Fruit fly (Drosophila melanogaster) whole organism, embryonic: ENCODE measurements around the gene CG7289.

ENCODE experiments used
- CG10267 ChIP-seq: fragments of 200-800 bp; sonication (Bioruptor generic); optimal IDR thresholded peaks from 2 replicates; lab custom pipeline; 2018; ENCODE audit warnings: missing biosample characterization, mild to moderate bottlenecking, missing genetic modification characterization, moderate library complexity
- CG11093 ChIP-seq: fragments of 200-800 bp; sonication (Bioruptor generic); IDR thresholded peaks from 3 replicates; pipeline ENCODE4 v1.3.6; 2022; ENCODE audit warnings: missing biosample characterization, missing genetic modification characterization
- CG14014 ChIP-seq: fragments of 200-800 bp; sonication (Bioruptor generic); IDR thresholded peaks from 2 replicates; pipeline ENCODE4 v1.3.6; 2022; ENCODE audit warnings: missing biosample characterization, missing genetic modification characterization
- CG14710 ChIP-seq: fragments of 200-800 bp; sonication (Bioruptor generic); optimal IDR thresholded peaks from 3 replicates; lab custom pipeline; 2019; ENCODE audit warnings: missing biosample characterization, mild to moderate bottlenecking, missing genetic modification characterization, moderate library complexity
- CG15514 ChIP-seq: fragments of 200-800 bp; sonication (Bioruptor generic); optimal IDR thresholded peaks from 3 replicates; lab custom pipeline; 2017; ENCODE audit warnings: missing biosample characterization, missing genetic modification characterization, mild to moderate bottlenecking, moderate library complexity, missing genetic modification reagents
- CG2875 ChIP-seq: fragments of 200-800 bp; sonication (Bioruptor generic); optimal IDR thresholded peaks from 2 replicates; lab custom pipeline; 2017; ENCODE audit warnings: missing biosample characterization, mild to moderate bottlenecking, missing genetic modification characterization, missing genetic modification reagents
- CG30403 ChIP-seq: fragments of 200-800 bp; sonication (Bioruptor generic); optimal IDR thresholded peaks from 3 replicates; lab custom pipeline; 2016; ENCODE audit warnings: missing biosample characterization, missing genetic modification characterization
- CG33557 ChIP-seq: fragments of 200-800 bp; sonication (Bioruptor generic); optimal IDR thresholded peaks from 2 replicates; lab custom pipeline; 2019; ENCODE audit warnings: missing biosample characterization, mild to moderate bottlenecking, missing genetic modification characterization, moderate library complexity
- CG34376 ChIP-seq: fragments of 200-800 bp; sonication (Bioruptor generic); optimal IDR thresholded peaks from 2 replicates; lab custom pipeline; 2018; ENCODE audit warnings: missing biosample characterization, mild to moderate bottlenecking, missing genetic modification characterization
- CG42726 ChIP-seq: fragments of 200-800 bp; sonication (Bioruptor generic); IDR thresholded peaks from 2 replicates; pipeline ENCODE4 v1.3.6; 2022; ENCODE audit warnings: missing biosample characterization, missing genetic modification characterization; ENCODE audit not compliant: partially characterized antibody
- CG5953 ChIP-seq: fragments of 200-800 bp; sonication (Bioruptor generic); IDR thresholded peaks from 2 replicates; pipeline ENCODE4 v1.3.6; 2022; ENCODE audit warnings: missing biosample characterization, missing genetic modification characterization
- CG6689 ChIP-seq: fragments of 200-800 bp; sonication (Bioruptor generic); IDR thresholded peaks from 2 replicates; pipeline ENCODE4 v1.3.6; 2022; ENCODE audit warnings: missing biosample characterization, missing genetic modification characterization
- CG8944 ChIP-seq: fragments of 200-800 bp; sonication (Bioruptor generic); optimal IDR thresholded peaks from 3 replicates; lab custom pipeline; 2016; ENCODE audit warnings: missing biosample characterization, missing genetic modification characterization
- CG9215 ChIP-seq: fragments of 200-800 bp; sonication (Bioruptor generic); IDR thresholded peaks from 2 replicates; pipeline ENCODE4 v1.3.6; 2022; ENCODE audit warnings: missing biosample characterization, missing genetic modification characterization
- CG9609 ChIP-seq: fragments of 200-800 bp; sonication (Bioruptor generic); optimal IDR thresholded peaks from 3 replicates; lab custom pipeline; 2016; ENCODE audit warnings: missing biosample characterization, missing genetic modification characterization
- CG9817 ChIP-seq: fragments of 200-800 bp; sonication (Bioruptor generic); optimal IDR thresholded peaks from 2 replicates; lab custom pipeline; 2018; ENCODE audit warnings: missing biosample characterization, mild to moderate bottlenecking, missing genetic modification characterization, moderate library complexity
- CHES-1-like ChIP-seq: fragments of 200-800 bp; sonication (Bioruptor generic); optimal IDR thresholded peaks from 2 replicates; lab custom pipeline; 2016; ENCODE audit warnings: missing biosample characterization, missing genetic modification characterization
- CoRest ChIP-seq: fragments of 200-800 bp; sonication (Bioruptor generic); optimal IDR thresholded peaks from 3 replicates; lab custom pipeline; 2018; ENCODE audit warnings: missing biosample characterization, mild to moderate bottlenecking, missing genetic modification characterization, moderate library complexity
- Dek ChIP-seq: fragments of 200-800 bp; sonication (Bioruptor generic); optimal IDR thresholded peaks from 3 replicates; lab custom pipeline; 2019; ENCODE audit warnings: missing biosample characterization, mild to moderate bottlenecking, missing genetic modification characterization, moderate library complexity
- Dip3 ChIP-seq: fragments of 200-800 bp; sonication (Bioruptor generic); optimal IDR thresholded peaks from 3 replicates; lab custom pipeline; 2016; ENCODE audit warnings: missing biosample characterization, missing genetic modification characterization
- Doc3 ChIP-seq: fragments of 200-800 bp; sonication (Bioruptor generic); IDR thresholded peaks from 3 replicates; pipeline ENCODE4 v1.3.6; 2022; ENCODE audit warnings: missing biosample characterization, missing genetic modification characterization; ENCODE audit not compliant: partially characterized antibody
- ERR ChIP-seq: fragments of 200-800 bp; sonication (Bioruptor generic); optimal IDR thresholded peaks from 2 replicates; lab custom pipeline; 2016; ENCODE audit warnings: missing biosample characterization, missing genetic modification characterization
- HLH4C ChIP-seq: fragments of 200-800 bp; sonication (Bioruptor generic); IDR thresholded peaks from 3 replicates; pipeline ENCODE4 v1.3.6; 2022; ENCODE audit warnings: missing biosample characterization, missing genetic modification characterization; ENCODE audit not compliant: partially characterized antibody
- Hr39 ChIP-seq: fragments of >200 bp; optimal IDR thresholded peaks from 2 replicates; lab custom pipeline; 2017
- Lim3 ChIP-seq: fragments of 200-800 bp; sonication (Bioruptor generic); IDR thresholded peaks from 2 replicates; pipeline ENCODE4 v1.3.6; 2022; ENCODE audit warnings: missing biosample characterization, missing genetic modification characterization
- NfI ChIP-seq: fragments of 200-800 bp; sonication (Bioruptor generic); optimal IDR thresholded peaks from 3 replicates; lab custom pipeline; 2018; ENCODE audit warnings: missing biosample characterization, mild to moderate bottlenecking, missing genetic modification characterization, moderate library complexity
- Opbp ChIP-seq: fragments of 200-800 bp; sonication (Bioruptor generic); IDR thresholded peaks from 3 replicates; pipeline ENCODE4 v1.3.6; 2022; ENCODE audit warnings: missing biosample characterization, missing genetic modification characterization; ENCODE audit not compliant: partially characterized antibody
- PHDP ChIP-seq: fragments of 200-800 bp; sonication (Bioruptor generic); optimal IDR thresholded peaks from 3 replicates; lab custom pipeline; 2018; ENCODE audit warnings: missing biosample characterization, mild to moderate bottlenecking, missing genetic modification characterization, moderate library complexity
- Poxn ChIP-seq: fragments of 200-800 bp; sonication (Bioruptor generic); IDR thresholded peaks from 2 replicates; pipeline ENCODE4 v1.3.6; 2022; ENCODE audit warnings: missing biosample characterization, missing genetic modification characterization
- Rfx ChIP-seq: fragments of 200-800 bp; sonication (Bioruptor generic); IDR thresholded peaks from 2 replicates; pipeline ENCODE4 v1.3.6; 2022; ENCODE audit warnings: missing biosample characterization, missing genetic modification characterization
- Side ChIP-seq: fragments of 200-800 bp; sonication (Bioruptor generic); optimal IDR thresholded peaks from 2 replicates; lab custom pipeline; 2016; ENCODE audit warnings: missing biosample characterization, missing genetic modification characterization
- bbx ChIP-seq: fragments of 200-800 bp; sonication (Bioruptor generic); IDR thresholded peaks from 2 replicates; pipeline ENCODE4 v1.3.6; 2022; ENCODE audit warnings: missing biosample characterization, missing genetic modification characterization; ENCODE audit not compliant: partially characterized antibody
- dmrt99B ChIP-seq: fragments of 200-800 bp; sonication (Bioruptor generic); optimal IDR thresholded peaks from 2 replicates; lab custom pipeline; 2018; ENCODE audit warnings: missing biosample characterization, mild to moderate bottlenecking, missing genetic modification characterization, moderate library complexity
- gfzf ChIP-seq: fragments of 200-800 bp; sonication (Bioruptor generic); optimal IDR thresholded peaks from 2 replicates; lab custom pipeline; 2016; ENCODE audit warnings: missing biosample characterization, mild to moderate bottlenecking, missing genetic modification characterization, moderate library complexity
- gsb-n ChIP-seq: fragments of 200-800 bp; sonication (Bioruptor generic); optimal IDR thresholded peaks from 3 replicates; lab custom pipeline; 2018; ENCODE audit warnings: missing biosample characterization, mild to moderate bottlenecking, missing genetic modification characterization
- hb ChIP-seq: fragments of 200-800 bp; sonication (Bioruptor generic); IDR thresholded peaks from 3 replicates; pipeline ENCODE4 v1.3.6; 2022; ENCODE audit warnings: missing biosample characterization, missing genetic modification characterization; ENCODE audit not compliant: partially characterized antibody
- jigr1 ChIP-seq: fragments of 200-800 bp; sonication (Bioruptor generic); IDR thresholded peaks from 3 replicates; pipeline ENCODE4 v1.3.6; 2022; ENCODE audit warnings: missing biosample characterization, missing genetic modification characterization
- jumu ChIP-seq: fragments of 200-800 bp; sonication (Bioruptor generic); optimal IDR thresholded peaks from 3 replicates; lab custom pipeline; 2016; ENCODE audit warnings: missing biosample characterization, missing genetic modification characterization
- maf-S ChIP-seq: fragments of 200-800 bp; sonication (Bioruptor generic); optimal IDR thresholded peaks from 2 replicates; lab custom pipeline; 2016; ENCODE audit warnings: missing biosample characterization, missing genetic modification characterization
- mld ChIP-seq: fragments of 200-800 bp; sonication (Bioruptor generic); IDR thresholded peaks from 3 replicates; pipeline ENCODE4 v1.3.6; 2022; ENCODE audit warnings: missing biosample characterization, missing genetic modification characterization; ENCODE audit not compliant: partially characterized antibody
- nerfin-2 ChIP-seq: fragments of 200-800 bp; sonication (Bioruptor generic); IDR thresholded peaks from 2 replicates; pipeline ENCODE4 v1.3.6; 2022; ENCODE audit warnings: missing biosample characterization, missing genetic modification characterization; ENCODE audit not compliant: partially characterized antibody
- row ChIP-seq: fragments of 200-800 bp; sonication (Bioruptor generic); IDR thresholded peaks from 3 replicates; pipeline ENCODE4 v1.3.6; 2022; ENCODE audit warnings: missing biosample characterization, missing genetic modification characterization
- seq ChIP-seq: fragments of 200-800 bp; sonication (Bioruptor generic); IDR thresholded peaks from 2 replicates; pipeline ENCODE4 v1.3.6; 2022; ENCODE audit warnings: missing biosample characterization, missing genetic modification characterization
- slou ChIP-seq: fragments of 200-800 bp; sonication (Bioruptor generic); optimal IDR thresholded peaks from 3 replicates; lab custom pipeline; 2016; ENCODE audit warnings: missing biosample characterization, missing genetic modification characterization
- sqz ChIP-seq: fragments of 200-800 bp; sonication (Bioruptor generic); optimal IDR thresholded peaks from 3 replicates; lab custom pipeline; 2018; ENCODE audit warnings: missing biosample characterization, mild to moderate bottlenecking, missing genetic modification characterization
- sug ChIP-seq: fragments of 200-800 bp; optimal IDR thresholded peaks from 2 replicates; lab custom pipeline; 2019; ENCODE audit warnings: missing biosample characterization, mild to moderate bottlenecking, missing genetic modification characterization, moderate library complexity
- tna ChIP-seq: fragments of 200-800 bp; sonication (Bioruptor generic); IDR thresholded peaks from 2 replicates; pipeline ENCODE4 v1.3.6; 2022; ENCODE audit warnings: missing biosample characterization, missing genetic modification characterization; ENCODE audit not compliant: partially characterized antibody
- vfl ChIP-seq: fragments of 200-800 bp; sonication (Bioruptor generic); optimal IDR thresholded peaks from 2 replicates; lab custom pipeline; 2016; ENCODE audit warnings: missing biosample characterization, missing genetic modification characterization
- z ChIP-seq: fragments of 200-800 bp; sonication (Bioruptor generic); IDR thresholded peaks from 3 replicates; pipeline ENCODE4 v1.3.6; 2022; ENCODE audit warnings: missing biosample characterization, missing genetic modification characterization

The CG7289 gene

DNA sequence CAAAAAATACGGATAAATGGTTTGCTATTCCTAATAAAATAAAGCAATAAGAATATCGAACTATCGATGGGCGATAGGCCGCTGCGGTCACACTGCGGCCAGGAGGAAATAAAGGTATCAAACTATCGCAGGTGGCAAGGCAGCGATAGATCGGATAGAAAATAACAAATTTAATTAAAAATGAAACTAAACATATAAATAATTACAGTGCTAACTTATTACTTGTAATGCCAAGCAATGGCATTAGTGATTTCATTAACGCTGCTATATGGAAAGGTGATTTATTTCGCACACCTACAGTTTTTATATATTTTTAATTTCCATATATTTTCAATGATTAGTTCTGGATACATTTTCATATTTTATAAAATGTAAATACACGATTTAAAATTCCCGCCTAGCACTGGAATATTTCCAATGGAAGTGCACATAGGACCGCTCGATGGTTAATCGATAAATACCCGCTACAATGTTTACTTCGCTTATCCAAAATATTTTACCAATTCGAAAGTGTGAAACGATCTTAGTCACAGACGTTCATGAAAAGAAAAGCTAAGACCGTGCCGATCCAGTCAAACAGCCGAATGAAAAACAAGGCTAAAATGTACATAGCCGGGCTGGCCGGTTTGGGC lies 1.2 kb upstream of the CG7289 start, which contains the start of the genes CG15356 and CG15362 (continued):
- TF ChIP-seq CG9215 (GFP tag; lab: Robert Waterston, UW): peak; percentile 20; the same call in 1 of the 2 replicates
- no peak for TF ChIP-seq Poxn (GFP tag; lab: Robert Waterston, UW)
- TF ChIP-seq gsb-n (tag; lab: Kevin White, UChicago): no peak
- peak; percentile 22 for TF ChIP-seq CG34376 (GFP tag; lab: Kevin White, UChicago)
- TF ChIP-seq CG2875 (GFP tag; lab: Kevin White, UChicago): peak; percentile 4
- TF ChIP-seq HLH4C (GFP tag; lab: Robert Waterston, UW): peak; percentile 98
- no peak for TF ChIP-seq CG14014
- no peak for TF ChIP-seq sqz
- peak; percentile 78 for TF ChIP-seq Rfx (GFP tag; lab: Robert Waterston, UW)
- TF ChIP-seq sug (tag; lab: Kevin White, UChicago): peak; percentile 45
- peak; percentile 46 for TF ChIP-seq CoRest
- TF ChIP-seq CG15514 (GFP tag; lab: Kevin White, UChicago): peak; percentile 65
- TF ChIP-seq CHES-1-like (GFP tag; lab: Kevin White, UChicago): no peak
- peak; percentile 39 for TF ChIP-seq PHDP (tag; lab: Kevin White, UChicago)
- TF ChIP-seq CG14710 (tag; lab: Kevin White, UChicago): peak; percentile 63
- peak; percentile 99 for TF ChIP-seq Opbp (GFP tag; lab: Robert Waterston, UW)
- no peak for TF ChIP-seq maf-S (GFP tag; lab: Kevin White, UChicago)
- peak; percentile 95 for TF ChIP-seq Doc3 (GFP tag; lab: Robert Waterston, UW)
- TF ChIP-seq CG5953 (GFP tag; lab: Robert Waterston, UW): no peak
- no peak for TF ChIP-seq z
- no peak for TF ChIP-seq Lim3
- peak; percentile 99 for TF ChIP-seq CG42726
- peak; percentile 45 for TF ChIP-seq CG30403 (GFP tag; lab: Kevin White, UChicago)
- no peak for TF ChIP-seq Hr39 (lab: Kevin White, UChicago)
- no peak for TF ChIP-seq Side (GFP tag; lab: Kevin White, UChicago)
- TF ChIP-seq gfzf (GFP tag; lab: Kevin White, UChicago): peak; percentile 52
- no peak for TF ChIP-seq slou (GFP tag; lab: Kevin White, UChicago)
- no peak for TF ChIP-seq CG9609 (GFP tag; lab: Kevin White, UChicago)
- peak; percentile 99 for TF ChIP-seq bbx (GFP tag; lab: Robert Waterston, UW)
- TF ChIP-seq jumu (GFP tag; lab: Kevin White, UChicago): no peak
- TF ChIP-seq Dip3 (GFP tag; lab: Kevin White, UChicago): peak; percentile 17
- no peak for TF ChIP-seq dmrt99B (tag; lab: Kevin White, UChicago)
- peak; percentile 78 for TF ChIP-seq row (GFP tag; lab: Robert Waterston, UW)
- TF ChIP-seq vfl (GFP tag; lab: Kevin White, UChicago): peak; percentile 15
- TF ChIP-seq jigr1 (GFP tag; lab: Robert Waterston, UW): peak; percentile 59; the same call in 1 of the 3 replicates
- peak; percentile 53 for TF ChIP-seq CG10267
- TF ChIP-seq ERR (GFP tag; lab: Kevin White, UChicago): no peak
- TF ChIP-seq seq: no peak
- no peak for TF ChIP-seq CG11093 (GFP tag; lab: Robert Waterston, UW)
- peak; percentile 26 for TF ChIP-seq CG9817 (tag; lab: Kevin White, UChicago)
- TF ChIP-seq NfI (GFP tag; lab: Kevin White, UChicago): peak; percentile 53
- TF ChIP-seq tna (GFP tag; lab: Robert Waterston, UW): peak; percentile 98
- peak; percentile 98 for TF ChIP-seq mld (GFP tag; lab: Robert Waterston, UW)
- peak; percentile 18 for TF ChIP-seq CG33557
- peak; percentile 100 for TF ChIP-seq hb (GFP tag; lab: Robert Waterston, UW)
- TF ChIP-seq Dek (tag; lab: Kevin White, UChicago): peak; percentile 62
- TF ChIP-seq nerfin-2 (GFP tag; lab: Robert Waterston, UW): peak; percentile 99
- no peak for TF ChIP-seq CG8944 (GFP tag; lab: Kevin White, UChicago)
- TF ChIP-seq CG6689 (GFP tag; lab: Robert Waterston, UW): 0 out of 2 replicates have a peak, but pooled peaks have one; percentile 18
